Worm (Caenorhabditis elegans) whole organism, young adult: ENCODE data around the gene C35B1.9.

Experiments used
- B0336.3 ChIP-seq: fragments of 200-800 bp; sonication (Bioruptor generic); IDR thresholded peaks from 2 replicates; pipeline ENCODE4 v1.3.6; 2022; ENCODE audit warnings: missing genetic modification characterization, missing compliant biosample characterization
- C17E4.6 ChIP-seq: fragments of 200-800 bp; sonication (Bioruptor generic); IDR thresholded peaks from 2 replicates; pipeline ENCODE4 v1.3.6; 2022; ENCODE audit warnings: missing genetic modification reagents, missing genetic modification characterization, missing compliant biosample characterization
- F22D6.2 ChIP-seq: sonication (generic microtip); optimal IDR thresholded peaks from 2 replicates; lab custom pipeline; 2016; ENCODE audit warnings: mild to moderate bottlenecking, missing genetic modification characterization, missing compliant biosample characterization
- F55B11.4 ChIP-seq: sonication (generic microtip); optimal IDR thresholded peaks from 2 replicates; lab custom pipeline; 2016; ENCODE audit warnings: missing compliant biosample characterization, missing genetic modification characterization, borderline replicate concordance; ENCODE audit not compliant: insufficient read depth
- F57C9.4 ChIP-seq: sonication (generic microtip); optimal IDR thresholded peaks from 2 replicates; lab custom pipeline; 2017; ENCODE audit warnings: mild to moderate bottlenecking, missing genetic modification characterization, missing compliant biosample characterization
- K12H6.12 ChIP-seq: fragments of 200-800 bp; sonication (Bioruptor generic); optimal IDR thresholded peaks from 2 replicates; lab custom pipeline; 2018; ENCODE audit warnings: mild to moderate bottlenecking, missing genetic modification characterization, missing compliant biosample characterization
- Y67H2A.10 ChIP-seq: fragments of 200-800 bp; sonication (Bioruptor generic); conservative IDR thresholded peaks from 2 replicates; pipeline ENCODE4 v1.3.6; 2022; ENCODE audit warnings: missing genetic modification reagents, missing genetic modification characterization, missing compliant biosample characterization
- atf-7 ChIP-seq: sonication (generic microtip); optimal IDR thresholded peaks from 2 replicates; lab custom pipeline; 2017; ENCODE audit warnings: mild to moderate bottlenecking, missing genetic modification characterization, missing compliant biosample characterization
- attf-6 ChIP-seq: fragments of 200-800 bp; sonication (Bioruptor generic); IDR thresholded peaks from 2 replicates; pipeline ENCODE4 v1.3.6; 2022; ENCODE audit warnings: missing genetic modification reagents, missing genetic modification characterization, missing compliant biosample characterization
- bed-1 ChIP-seq: fragments of 200-800 bp; sonication (Bioruptor generic); IDR thresholded peaks from 2 replicates; pipeline ENCODE4 v1.3.6; 2022; ENCODE audit warnings: missing genetic modification reagents, missing genetic modification characterization, missing compliant biosample characterization
- ccch-3 ChIP-seq: fragments of 200-800 bp; sonication (Bioruptor generic); optimal IDR thresholded peaks from 2 replicates; lab custom pipeline; 2018; ENCODE audit warnings: mild to moderate bottlenecking, missing genetic modification characterization, missing compliant biosample characterization
- cebp-2 ChIP-seq: fragments of 200-800 bp; sonication (Bioruptor generic); IDR thresholded peaks from 2 replicates; pipeline ENCODE4 v1.3.6; 2022; ENCODE audit warnings: missing genetic modification characterization, missing compliant biosample characterization
- ceh-100 ChIP-seq: fragments of 200-800 bp; sonication (Bioruptor generic); IDR thresholded peaks from 2 replicates; pipeline ENCODE4 v1.3.6; 2022; ENCODE audit warnings: missing genetic modification reagents, missing genetic modification characterization, missing compliant biosample characterization
- ceh-27 ChIP-seq: fragments of 200-800 bp; sonication (Bioruptor generic); optimal IDR thresholded peaks from 2 replicates; lab custom pipeline; 2018; ENCODE audit warnings: mild to moderate bottlenecking, missing genetic modification characterization, moderate library complexity, missing compliant biosample characterization
- ceh-40 ChIP-seq: fragments of 200-800 bp; sonication (Bioruptor generic); IDR thresholded peaks from 2 replicates; pipeline ENCODE4 v1.3.6; 2022; ENCODE audit warnings: missing genetic modification characterization, missing compliant biosample characterization
- dpl-1 ChIP-seq: fragments of 150-350 bp; optimal IDR thresholded peaks from 2 replicates; lab custom pipeline; 2014; ENCODE audit warnings: missing biosample characterization, missing genetic modification reagents, missing genetic modification characterization
- gei-17 ChIP-seq: fragments of 200-800 bp; sonication (Bioruptor generic); optimal IDR thresholded peaks from 2 replicates; lab custom pipeline; 2018; ENCODE audit warnings: mild to moderate bottlenecking, missing genetic modification characterization, missing compliant biosample characterization
- him-1 ChIP-seq: sonication (generic microtip); optimal IDR thresholded peaks from 2 replicates; lab custom pipeline; 2016; ENCODE audit warnings: missing genotype, missing genetic modification reagents, missing genetic modification characterization, missing compliant biosample characterization
- hmg-20 ChIP-seq: fragments of 200-800 bp; sonication (Bioruptor generic); IDR thresholded peaks from 2 replicates; pipeline ENCODE4 v1.3.6; 2022; ENCODE audit warnings: missing genetic modification reagents, missing genetic modification characterization, missing compliant biosample characterization
- let-526 ChIP-seq: fragments of 200-800 bp; sonication (Bioruptor generic); IDR thresholded peaks from 2 replicates; pipeline ENCODE4 v1.3.6; 2022; ENCODE audit warnings: missing genetic modification reagents, missing genetic modification characterization, missing compliant biosample characterization
- lin-54 ChIP-seq: fragments of 200-800 bp; sonication (Bioruptor generic); optimal IDR thresholded peaks from 2 replicates; lab custom pipeline; 2018; ENCODE audit warnings: mild to moderate bottlenecking, missing genetic modification characterization, missing compliant biosample characterization
- mcd-1 ChIP-seq: fragments of 200-800 bp; sonication (Bioruptor generic); IDR thresholded peaks from 2 replicates; pipeline ENCODE4 v1.3.6; 2022; ENCODE audit warnings: missing genetic modification reagents, missing genetic modification characterization, missing compliant biosample characterization
- mxl-1 ChIP-seq: sonication (generic microtip); optimal IDR thresholded peaks from 2 replicates; lab custom pipeline; 2016; ENCODE audit warnings: missing genetic modification characterization, missing compliant biosample characterization
- nfya-1 ChIP-seq: sonication (generic microtip); optimal IDR thresholded peaks from 2 replicates; lab custom pipeline; 2017; ENCODE audit warnings: antibody characterized with exemption, missing compliant biosample characterization, missing genetic modification characterization, borderline replicate concordance; ENCODE audit not compliant: insufficient read depth
- nhr-120 ChIP-seq: fragments of 200-800 bp; sonication (Bioruptor generic); IDR thresholded peaks from 2 replicates; pipeline ENCODE4 v1.3.6; 2022; ENCODE audit warnings: missing genetic modification characterization, missing compliant biosample characterization
- nhr-179 ChIP-seq: sonication (generic microtip); optimal IDR thresholded peaks from 2 replicates; lab custom pipeline; 2016; ENCODE audit warnings: mild to moderate bottlenecking, missing genetic modification characterization, missing compliant biosample characterization
- nhr-27 ChIP-seq: fragments of 200-800 bp; sonication (Bioruptor generic); optimal IDR thresholded peaks from 2 replicates; lab custom pipeline; 2018; ENCODE audit warnings: mild to moderate bottlenecking, missing genetic modification characterization, moderate library complexity, missing compliant biosample characterization
- nhr-80 ChIP-seq: sonication (generic microtip); optimal IDR thresholded peaks from 2 replicates; lab custom pipeline; 2016; ENCODE audit warnings: missing genetic modification characterization, missing compliant biosample characterization
- pbrm-1 ChIP-seq: fragments of 200-800 bp; sonication (Bioruptor generic); IDR thresholded peaks from 2 replicates; pipeline ENCODE4 v1.3.6; 2022; ENCODE audit warnings: missing genetic modification reagents, missing genetic modification characterization, missing compliant biosample characterization
- sdz-38 ChIP-seq: sonication (generic microtip); optimal IDR thresholded peaks from 2 replicates; lab custom pipeline; 2016; ENCODE audit warnings: missing genotype, missing genetic modification characterization, missing compliant biosample characterization
- tbx-9 ChIP-seq: sonication (generic microtip); optimal IDR thresholded peaks from 2 replicates; lab custom pipeline; 2016; ENCODE audit warnings: borderline replicate concordance, missing genetic modification characterization, inconsistent platforms, missing compliant biosample characterization
- unc-62 ChIP-seq: fragments of 150-350 bp; optimal IDR thresholded peaks from 2 replicates; lab custom pipeline; 2014; ENCODE audit warnings: missing biosample characterization, missing genetic modification reagents, missing genetic modification characterization
- zim-3 ChIP-seq: sonication (generic microtip); optimal IDR thresholded peaks from 2 replicates; lab custom pipeline; 2017; ENCODE audit warnings: mild to moderate bottlenecking, missing genetic modification characterization, moderate library complexity, missing compliant biosample characterization
- ztf-22 ChIP-seq: fragments of 200-800 bp; sonication (Bioruptor generic); optimal IDR thresholded peaks from 2 replicates; lab custom pipeline; 2018; ENCODE audit warnings: mild to moderate bottlenecking, missing genetic modification characterization, moderate library complexity, missing compliant biosample characterization
- ztf-25 ChIP-seq: fragments of 200-800 bp; sonication (Bioruptor generic); IDR thresholded peaks from 2 replicates; pipeline ENCODE4 v1.3.6; 2022; ENCODE audit warnings: missing genetic modification reagents, missing genetic modification characterization, missing compliant biosample characterization
- ztf-26 ChIP-seq: sonication (generic microtip); optimal IDR thresholded peaks from 2 replicates; lab custom pipeline; 2017; ENCODE audit warnings: missing genetic modification characterization, missing compliant biosample characterization

C35B1.9 gene

ce11 chrIV:4114526-4114925 lies 33.8 kb upstream of the C35B1.9 start, which contains the start of gene F49F1.15:
TSS of gene F49F1.15 (minus strand) at chrIV:4114626.
- TF ChIP-seq ceh-40 (GFP tag; lab: Robert Waterston, UW), result no peak
- TF ChIP-seq C17E4.6 (GFP tag; lab: Robert Waterston, UW), result no peak
- no peak for TF ChIP-seq let-526 (GFP tag; lab: Robert Waterston, UW)
- TF ChIP-seq zim-3 (tag; lab: Kevin White, UChicago), result no peak
- no peak for TF ChIP-seq ceh-27 (GFP tag; lab: Kevin White, UChicago)
- no peak for TF ChIP-seq F55B11.4 (tag; lab: Kevin White, UChicago)
- TF ChIP-seq ccch-3 (GFP tag; lab: Kevin White, UChicago), result no peak
- TF ChIP-seq nhr-120, result no peak
- TF ChIP-seq ztf-22 (GFP tag; lab: Kevin White, UChicago), result no peak
- no peak for TF ChIP-seq nfya-1
- TF ChIP-seq nhr-179 (tag; lab: Kevin White, UChicago), result no peak
- no peak for TF ChIP-seq mcd-1 (GFP tag; lab: Robert Waterston, UW)
- TF ChIP-seq tbx-9 (tag; lab: Kevin White, UChicago), result no peak
- no peak for TF ChIP-seq cebp-2 (GFP tag; lab: Robert Waterston, UW)
- no peak for TF ChIP-seq gei-17 (GFP tag; lab: Kevin White, UChicago)
- no peak for TF ChIP-seq unc-62 (GFP tag; lab: Kevin White, UChicago)
- no peak for TF ChIP-seq nhr-27
- TF ChIP-seq atf-7, result no peak
- TF ChIP-seq, all 124 proteins: peak for 0

- no peak for TF ChIP-seq him-1
- TF ChIP-seq ceh-100 (GFP tag; lab: Robert Waterston, UW), result no peak
- TF ChIP-seq attf-6 (GFP tag; lab: Robert Waterston, UW), result no peak
- no peak for TF ChIP-seq bed-1 (GFP tag; lab: Robert Waterston, UW)
- no peak for TF ChIP-seq mxl-1 (tag; lab: Kevin White, UChicago)
These were observed 31.6 kb upstream of the C35B1.9 start, which contains the start of gene F49F1.14 for ce11 chrIV:4112387-4112786. TSS of gene F49F1.14 (minus strand) at chrIV:4112487.

- TF ChIP-seq B0336.3 (GFP tag; lab: Robert Waterston, UW) (no peak), lin-54 (GFP tag; lab: Kevin White, UChicago) (no peak), ztf-26 (tag; lab: Kevin White, UChicago) (no peak), K12H6.12 (tag; lab: Kevin White, UChicago) (no peak), dpl-1 (no peak), him-1 (no peak), cebp-2 (GFP tag; lab: Robert Waterston, UW) (no peak), F22D6.2 (tag; lab: Kevin White, UChicago) (no peak), nhr-80 (tag; lab: Kevin White, UChicago) (no peak), pbrm-1 (GFP tag; lab: Robert Waterston, UW) (no peak), F55B11.4 (tag; lab: Kevin White, UChicago) (no peak), Y67H2A.10 (no peak), hmg-20 (GFP tag; lab: Robert Waterston, UW) (no peak), sdz-38 (tag; lab: Kevin White, UChicago) (no peak), ztf-25 (GFP tag; lab: Robert Waterston, UW) (no peak), F57C9.4 (tag; lab: Kevin White, UChicago) (no peak)
These were observed 28.0 kb upstream of the C35B1.9 start, which contains the start of gene C35B1.7 for ce11 chrIV:4108767-4109166. TSS of gene C35B1.7 (plus strand) at chrIV:4109067.
